Fruit fly (Drosophila melanogaster) whole organism, larva: ENCODE results near the gene ppl.

Source experiments
- noc ChIP-seq: fragments of 200-800 bp; sonication (Bioruptor generic); optimal IDR thresholded peaks from 3 replicates; lab custom pipeline; 2019; ENCODE audit warnings: missing biosample characterization, mild to moderate bottlenecking, missing genetic modification characterization, moderate library complexity

The ppl gene

dm6 chr3L:21280996-21281691, at the start of gene ppl:
Gene ppl (minus strand): TSS chr3L:21281506.
- TF ChIP-seq noc (tag; lab: Kevin White, UChicago): peak; percentile 27

- TF ChIP-seq noc (tag; lab: Kevin White, UChicago): no peak
These were observed 43.4 kb upstream of the ppl start for dm6 chr3L:21324724-21325123.

DNA sequence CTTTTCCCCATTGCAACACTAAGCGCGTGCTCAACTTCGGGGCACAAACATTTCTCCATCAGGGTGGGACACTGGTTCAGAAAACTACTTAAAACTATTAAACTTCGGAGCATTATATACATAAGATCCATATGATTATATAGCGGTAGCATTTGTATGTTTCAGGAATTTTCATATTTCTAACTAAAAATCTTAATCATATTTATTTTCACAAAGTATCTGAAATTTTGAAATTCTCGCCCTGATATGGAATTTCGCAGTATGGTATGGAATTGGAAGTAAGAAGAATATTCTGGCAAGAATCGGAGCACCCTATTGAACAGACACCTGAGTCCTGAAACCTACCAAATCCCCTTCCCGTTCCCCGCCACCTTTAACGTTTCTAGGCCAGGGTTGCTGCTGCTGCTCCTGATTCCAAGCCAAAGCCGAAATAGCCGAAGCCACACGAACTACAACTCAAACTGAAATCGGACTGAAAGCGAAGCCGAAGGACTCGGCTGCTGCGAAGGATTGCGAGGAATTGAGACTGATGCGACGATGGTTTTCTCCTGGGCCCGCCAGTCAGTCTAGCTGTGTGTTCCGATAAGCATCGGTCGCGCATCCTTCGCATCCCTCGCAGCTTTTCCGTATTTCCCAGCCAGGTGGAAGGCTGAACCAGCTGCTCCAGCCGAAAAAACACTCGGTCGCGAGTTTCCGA, 40.6 kb upstream of the ppl start:
- TF ChIP-seq noc (tag; lab: Kevin White, UChicago): no peak

- no peak for TF ChIP-seq noc (tag; lab: Kevin White, UChicago)
These were observed 38.7 kb upstream of the ppl start for dm6 chr3L:21319957-21320356.

DNA sequence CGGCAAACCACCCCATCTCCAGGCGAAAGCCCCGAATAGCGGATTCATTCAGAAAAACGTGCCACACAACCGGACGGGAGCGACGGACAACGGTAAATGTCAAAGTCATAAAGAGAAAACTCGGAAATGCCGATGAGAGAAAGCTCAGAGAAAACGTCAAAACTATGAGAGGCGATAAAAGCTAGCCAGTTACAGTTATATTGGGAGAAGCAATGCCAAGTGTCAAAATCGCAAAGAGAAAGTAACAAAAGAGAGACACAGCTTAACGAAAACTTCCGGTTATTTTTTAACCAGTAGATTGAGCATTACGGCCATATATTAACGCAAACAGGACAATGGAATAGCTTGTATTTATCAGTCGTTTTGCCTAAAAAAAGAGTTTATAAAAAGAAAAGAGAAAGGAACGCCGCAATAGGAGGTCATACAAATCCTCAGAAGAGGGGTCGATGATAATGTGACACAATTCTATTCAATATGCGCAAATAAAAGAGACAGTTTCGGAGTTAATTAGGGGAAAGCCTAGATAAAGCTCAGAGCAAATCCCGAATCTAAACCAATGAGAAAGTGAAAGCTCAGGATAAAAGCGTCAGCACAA, 38.1 kb upstream of the ppl start:
- no peak for TF ChIP-seq noc (tag; lab: Kevin White, UChicago)

- TF ChIP-seq noc (tag; lab: Kevin White, UChicago): no peak
These were observed 37.2 kb upstream of the ppl start, which contains the start of gene Rab26 for dm6 chr3L:21318474-21318873. Gene Rab26 (plus strand): TSS chr3L:21318774.

dm6 chr3L:21317416-21318259, 36.3 kb upstream of the ppl start, which contains the start of gene Pc:
Gene Pc (minus strand): TSS chr3L:21318020.
- TF ChIP-seq noc (tag; lab: Kevin White, UChicago): no peak

DNA sequence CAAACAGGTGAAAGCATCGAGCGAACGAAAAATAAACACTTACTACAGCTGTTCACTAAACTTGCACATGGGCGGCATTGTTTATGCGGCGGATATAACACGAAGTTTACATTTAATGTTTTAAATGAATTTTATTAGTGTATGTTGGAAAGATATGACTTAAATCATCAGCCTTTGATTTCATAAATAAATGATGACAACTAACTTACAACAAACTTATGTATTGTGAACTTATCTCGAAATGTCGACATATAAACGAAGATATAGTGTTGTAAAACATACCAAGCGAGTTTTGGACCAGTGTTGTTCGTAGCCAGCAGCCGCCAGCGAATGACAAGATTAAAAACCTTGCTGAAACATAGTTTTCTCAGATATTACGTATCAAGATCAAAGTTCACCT, 23.1 kb upstream of the ppl start, which contains the start of the genes CG11309 and CG7632:
Gene CG11309 (minus strand): TSS at position 259 of the 400 bp plus-strand sequence.
Gene CG7632 (plus strand): TSS at position 298 of the 400 bp plus-strand sequence.
- TF ChIP-seq noc (tag; lab: Kevin White, UChicago): peak; percentile 100

- no peak for TF ChIP-seq noc (tag; lab: Kevin White, UChicago)
These were observed 22.4 kb upstream of the ppl start for dm6 chr3L:21303659-21304058.

DNA sequence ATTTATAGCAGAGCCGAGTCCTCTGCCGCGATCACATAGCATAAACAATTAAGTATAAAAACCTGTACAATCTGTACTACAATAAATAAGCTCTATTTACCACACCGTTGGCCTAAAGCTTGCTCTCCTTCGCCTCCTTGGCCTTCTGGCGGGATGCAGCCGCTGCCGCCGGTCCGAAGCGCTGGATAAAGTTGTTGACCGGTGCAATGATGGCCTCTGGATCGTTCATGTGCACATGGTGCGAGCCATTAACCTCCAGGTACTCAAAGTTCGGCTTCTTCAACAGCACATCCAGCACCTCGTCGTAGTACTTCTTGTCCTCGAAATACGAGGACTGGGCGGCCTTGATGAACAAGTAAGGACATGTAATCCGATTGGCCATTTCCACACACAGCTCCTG, 21.2 kb upstream of the ppl start:
- TF ChIP-seq noc (tag; lab: Kevin White, UChicago): no peak

- TF ChIP-seq noc (tag; lab: Kevin White, UChicago): no peak
These were observed 20.6 kb upstream of the ppl start for dm6 chr3L:21301737-21302487.

DNA sequence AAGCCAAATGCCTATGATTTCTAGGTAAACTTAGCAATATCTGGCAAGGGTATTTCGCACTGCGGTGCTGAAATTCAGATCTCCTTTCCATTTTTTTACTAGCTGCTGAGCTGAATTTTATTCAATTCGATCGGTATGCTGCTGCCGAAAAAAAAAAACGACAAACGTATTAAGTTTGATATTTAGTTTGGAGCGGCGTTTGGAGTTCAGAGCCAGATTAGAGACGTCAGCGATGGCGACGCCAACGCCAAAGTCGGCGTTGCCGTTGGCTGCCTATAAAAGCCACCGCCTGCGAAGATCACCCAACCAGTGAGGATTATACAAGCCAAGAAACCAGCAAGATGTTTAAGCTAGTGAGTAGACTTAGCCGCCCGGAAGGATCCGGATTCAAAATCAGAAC, 19.0 kb upstream of the ppl start, which contains the start of gene Cpr78Cc:
Gene Cpr78Cc (plus strand): TSS at position 301 of the 400 bp plus-strand sequence.
- no peak for TF ChIP-seq noc (tag; lab: Kevin White, UChicago)

- TF ChIP-seq noc (tag; lab: Kevin White, UChicago): no peak
These were observed 17.9 kb upstream of the ppl start for dm6 chr3L:21299203-21299602.

DNA sequence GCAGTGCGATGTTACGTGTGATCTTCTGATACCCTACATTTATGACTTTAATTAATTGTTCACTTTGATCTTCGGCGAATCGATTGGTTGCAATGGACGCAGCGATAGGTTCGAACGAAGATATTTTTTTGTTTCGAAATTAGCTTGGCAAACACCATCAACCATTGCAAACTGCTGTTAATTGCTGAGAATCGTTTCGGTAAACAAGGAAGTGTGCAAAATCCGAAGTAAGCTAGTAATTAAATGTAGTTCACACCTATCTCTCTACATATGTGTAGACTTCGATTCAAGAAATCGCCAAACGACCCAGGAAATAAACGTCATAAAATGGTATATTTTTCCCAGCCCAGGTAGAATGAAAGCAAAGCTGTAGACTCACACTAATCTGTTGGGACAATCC, 17.1 kb upstream of the ppl start, which contains the start of gene CG43702:
Gene CG43702 (plus strand): TSS at position 301 of the 400 bp plus-strand sequence.
- no peak for TF ChIP-seq noc (tag; lab: Kevin White, UChicago)
